Worm (Caenorhabditis elegans): ENCODE results near the gene T07C4.3.
A peak's percentile ranks its signal among the peaks of the same experiment; 100 is the strongest.

The T07C4.3 gene

ce11 chrIII:10373845-10374244 lies 21.9 kb downstream of the T07C4.3 start:
- TF ChIP-seq tbx-37 (GFP tag; conservative IDR thresholded peaks at IDR 0.05) (0 out of 2 replicates have a peak, but pooled peaks have one; percentile 2), hmg-4 (GFP tag; optimal IDR thresholded peaks at IDR 0.05) (no peak), tra-4 (tag; optimal IDR thresholded peaks at IDR 0.05) (no peak), ets-7 (tag; optimal IDR thresholded peaks at IDR 0.05) (no peak), flt-1 (GFP tag; IDR thresholded peaks at IDR 0.05) (no peak), scrt-1 (GFP tag; IDR thresholded peaks at IDR 0.05) (no peak)

- TF ChIP-seq ets-7 (tag; optimal IDR thresholded peaks at IDR 0.05) (no peak), sea-1 (GFP tag; conservative IDR thresholded peaks at IDR 0.05) (no peak), hnd-1 (tag; optimal IDR thresholded peaks at IDR 0.05) (no peak), ceh-13 (GFP tag; optimal IDR thresholded peaks at IDR 0.05) (no peak)
Measured at ce11 chrIII:10376041-10376440, 24.1 kb downstream of the T07C4.3 start.

ce11 chrIII:10378899-10379298 lies 26.9 kb downstream of the T07C4.3 start:
- no peak for TF ChIP-seq ama-1 (optimal IDR thresholded peaks at IDR 0.05)
- no peak for TF ChIP-seq tbx-37 (GFP tag; conservative IDR thresholded peaks at IDR 0.05)
- no peak for TF ChIP-seq tra-4 (tag; optimal IDR thresholded peaks at IDR 0.05)
- no peak for TF ChIP-seq B0310.2 (tag; optimal IDR thresholded peaks at IDR 0.05)
- TF ChIP-seq ceh-36 (tag; optimal IDR thresholded peaks at IDR 0.05): no peak
- no peak for TF ChIP-seq hmg-4 (GFP tag; optimal IDR thresholded peaks at IDR 0.05)
- no peak for TF ChIP-seq flt-1 (GFP tag; IDR thresholded peaks at IDR 0.05)
- TF ChIP-seq ceh-13 (GFP tag; optimal IDR thresholded peaks at IDR 0.05): no peak
- TF ChIP-seq pes-1 (GFP tag; IDR thresholded peaks at IDR 0.05): no peak
- no peak for TF ChIP-seq hnd-1 (tag; optimal IDR thresholded peaks at IDR 0.05)
- no peak for TF ChIP-seq ets-7 (tag; optimal IDR thresholded peaks at IDR 0.05)

- TF ChIP-seq aly-1 (tag; optimal IDR thresholded peaks at IDR 0.05) (no peak), ets-7 (tag; optimal IDR thresholded peaks at IDR 0.05) (no peak), pes-1 (GFP tag; IDR thresholded peaks at IDR 0.05) (no peak), hmg-4 (GFP tag; optimal IDR thresholded peaks at IDR 0.05) (no peak)
Measured at ce11 chrIII:10379632-10380031, 27.7 kb downstream of the T07C4.3 start.

- no peak for TF ChIP-seq B0310.2 (tag; optimal IDR thresholded peaks at IDR 0.05)
Measured at ce11 chrIII:10380640-10381039, 28.7 kb downstream of the T07C4.3 start.

ce11 chrIII:10381473-10381872 lies 29.5 kb downstream of the T07C4.3 start, which contains the start of gene C38H2.2:
TSS of gene C38H2.2 (plus strand) at chrIII:10381773.
- TF ChIP-seq tra-4 (tag; optimal IDR thresholded peaks at IDR 0.05) (no peak), aly-1 (tag; optimal IDR thresholded peaks at IDR 0.05) (no peak)

ce11 chrIII:10383804-10384203 lies 31.8 kb downstream of the T07C4.3 start:
- TF ChIP-seq B0310.2 (tag; optimal IDR thresholded peaks at IDR 0.05): no peak
- no peak for TF ChIP-seq tbx-37 (GFP tag; conservative IDR thresholded peaks at IDR 0.05)
- no peak for TF ChIP-seq sea-1 (GFP tag; conservative IDR thresholded peaks at IDR 0.05)
- TF ChIP-seq ceh-36 (tag; optimal IDR thresholded peaks at IDR 0.05): no peak
- no peak for TF ChIP-seq ceh-13 (GFP tag; optimal IDR thresholded peaks at IDR 0.05)
- no peak for TF ChIP-seq scrt-1 (GFP tag; IDR thresholded peaks at IDR 0.05)
- TF ChIP-seq aly-1 (tag; optimal IDR thresholded peaks at IDR 0.05): no peak

ce11 chrIII:10386476-10386875 lies 34.5 kb downstream of the T07C4.3 start, which contains the start of gene C38H2.3:
TSS of gene C38H2.3 (minus strand) at chrIII:10386576.
- TF ChIP-seq ets-7 (tag; optimal IDR thresholded peaks at IDR 0.05): no peak

- TF ChIP-seq ceh-13 (GFP tag; optimal IDR thresholded peaks at IDR 0.05) (no peak), flt-1 (GFP tag; IDR thresholded peaks at IDR 0.05) (no peak), tra-4 (tag; optimal IDR thresholded peaks at IDR 0.05) (no peak), scrt-1 (GFP tag; IDR thresholded peaks at IDR 0.05) (no peak), aly-1 (tag; optimal IDR thresholded peaks at IDR 0.05) (no peak), tbx-11 (GFP tag; IDR thresholded peaks at IDR 0.05) (no peak), F13C5.2 (tag; optimal IDR thresholded peaks at IDR 0.05) (no peak), ets-7 (tag; optimal IDR thresholded peaks at IDR 0.05) (no peak), sea-1 (GFP tag; conservative IDR thresholded peaks at IDR 0.05) (no peak), hnd-1 (tag; optimal IDR thresholded peaks at IDR 0.05) (no peak)
Measured at ce11 chrIII:10389608-10390007, 37.7 kb downstream of the T07C4.3 start.

- TF ChIP-seq hmg-4 (GFP tag; optimal IDR thresholded peaks at IDR 0.05): no peak
- no peak for TF ChIP-seq ceh-13 (GFP tag; optimal IDR thresholded peaks at IDR 0.05)
- no peak for TF ChIP-seq sea-1 (GFP tag; conservative IDR thresholded peaks at IDR 0.05)
- TF ChIP-seq B0310.2 (tag; optimal IDR thresholded peaks at IDR 0.05): no peak
- TF ChIP-seq flt-1 (GFP tag; IDR thresholded peaks at IDR 0.05): no peak
- no peak for TF ChIP-seq ets-7 (tag; optimal IDR thresholded peaks at IDR 0.05)
Measured at ce11 chrIII:10391628-10392027, 39.7 kb downstream of the T07C4.3 start, which contains the start of gene M03C11.9. TSS of gene M03C11.9 (minus strand) at chrIII:10391728.

Measured in whole organism, early embryonic.